Worm (Caenorhabditis elegans): Measurements from ENCODE around the gene ZC132.9.

- TF ChIP-seq lin-39 (tag; optimal IDR thresholded peaks at IDR 0.05) = no peak
- no peak for TF ChIP-seq mdl-1 (tag; optimal IDR thresholded peaks at IDR 0.05)
Observed at ce11 chrV:4364517-4364916, 44.8 kb upstream of the ZC132.9 start, which contains the start of gene grl-13.

Measured in whole organism, L1 larva.